Worm (Caenorhabditis elegans) whole organism, young adult: ENCODE results near the gene F49H12.4.

Source experiments
- F55B11.4 ChIP-seq: sonication (generic microtip); optimal IDR thresholded peaks from 2 replicates; lab custom pipeline; 2016; ENCODE audit warnings: missing compliant biosample characterization, missing genetic modification characterization, borderline replicate concordance; ENCODE audit not compliant: insufficient read depth
- Y53G8AR.9 ChIP-seq: fragments of 200-800 bp; sonication (Bioruptor generic); conservative IDR thresholded peaks from 2 replicates; pipeline ENCODE4 v1.3.6; 2022; ENCODE audit warnings: missing genetic modification reagents, missing genetic modification characterization, missing compliant biosample characterization
- ceh-27 ChIP-seq: fragments of 200-800 bp; sonication (Bioruptor generic); optimal IDR thresholded peaks from 2 replicates; lab custom pipeline; 2018; ENCODE audit warnings: mild to moderate bottlenecking, missing genetic modification characterization, moderate library complexity, missing compliant biosample characterization
- efl-1 ChIP-seq: fragments of 150-350 bp; optimal IDR thresholded peaks from 2 replicates; lab custom pipeline; 2014; ENCODE audit warnings: missing biosample characterization, missing genetic modification reagents, missing genetic modification characterization
- hlh-26 ChIP-seq: fragments of 200-800 bp; sonication (Bioruptor generic); conservative IDR thresholded peaks from 2 replicates; pipeline ENCODE4 v1.3.6; 2022; ENCODE audit warnings: missing genetic modification reagents, missing genetic modification characterization, missing compliant biosample characterization
- hmg-1.2 ChIP-seq: fragments of 200-800 bp; sonication (Bioruptor generic); IDR thresholded peaks from 2 replicates; pipeline ENCODE4 v1.3.6; 2022; ENCODE audit warnings: missing genetic modification reagents, missing genetic modification characterization, missing compliant biosample characterization
- lin-54 ChIP-seq: fragments of 200-800 bp; sonication (Bioruptor generic); optimal IDR thresholded peaks from 2 replicates; lab custom pipeline; 2018; ENCODE audit warnings: mild to moderate bottlenecking, missing genetic modification characterization, missing compliant biosample characterization
- snpc-4 ChIP-seq, 5 experiments: fragments of 150-350 bp in 1 of 5; sonication (generic microtip) in 4 of 5; optimal IDR thresholded peaks; 2 replicates each; lab custom pipeline; 2014 to 2018; ENCODE audit warnings: missing genetic modification characterization in 5 of 5, missing biosample characterization in 3 of 5, antibody characterized with exemption in 2 of 5, mild to moderate bottlenecking in 2 of 5, missing compliant biosample characterization in 2 of 5, missing genotype in 2 of 5, moderate library complexity in 2 of 5, missing genetic modification reagents in 1 of 5
- unc-130 ChIP-seq: sonication (generic microtip); optimal IDR thresholded peaks from 2 replicates; lab custom pipeline; 2016; ENCODE audit warnings: missing genetic modification reagents, missing genetic modification characterization, missing compliant biosample characterization
- ztf-28 ChIP-seq: fragments of 200-800 bp; sonication (Bioruptor generic); IDR thresholded peaks from 2 replicates; pipeline ENCODE4 v1.3.6; 2022; ENCODE audit warnings: missing genetic modification reagents, missing genetic modification characterization, missing compliant biosample characterization

DNA sequence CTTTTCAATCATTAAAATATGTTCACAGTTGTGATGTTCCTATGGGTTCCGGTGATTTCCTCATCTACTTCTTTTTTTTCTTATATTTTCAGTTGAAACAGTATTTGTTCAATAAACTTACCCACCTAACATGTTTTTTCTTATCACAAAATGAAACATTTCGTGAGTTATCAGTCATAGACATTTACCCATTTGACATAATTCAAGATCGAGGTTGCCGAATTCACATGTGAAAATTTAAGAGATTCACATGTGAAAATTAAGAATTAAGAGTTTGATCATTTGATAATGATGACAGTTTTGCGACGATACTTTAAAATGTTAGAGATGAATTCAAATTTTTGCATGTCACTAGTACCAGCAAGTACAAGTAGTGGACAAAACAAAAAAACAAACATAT is 27.8 kb downstream of the F49H12.4 start:
- TF ChIP-seq hlh-26 (GFP tag; lab: Robert Waterston, UW) (no peak), ceh-27 (GFP tag; lab: Kevin White, UChicago) (no peak), snpc-4 (GFP tag; optimal IDR thresholded peaks at IDR 0.05; lab: Kevin White, UChicago) (no peak), snpc-4 (tag; optimal IDR thresholded peaks at IDR 0.05; lab: Kevin White, UChicago) (no peak), F55B11.4 (tag; lab: Kevin White, UChicago) (no peak), efl-1 (GFP tag; lab: Kevin White, UChicago) (no peak), unc-130 (GFP tag; lab: Kevin White, UChicago) (no peak), hmg-1.2 (GFP tag; lab: Robert Waterston, UW) (no peak), ztf-28 (GFP tag; lab: Robert Waterston, UW) (no peak), Y53G8AR.9 (GFP tag; lab: Robert Waterston, UW) (no peak), lin-54 (GFP tag; lab: Kevin White, UChicago) (no peak)
